Worm (Caenorhabditis elegans): ENCODE measurements around the gene cyp-13A3.

ce11 chrII:9840313-9840712 is 47.2 kb upstream of the cyp-13A3 start, which contains the start of gene ZK938.11:
- TF ChIP-seq nhr-25 (tag; optimal IDR thresholded peaks at IDR 0.05) = no peak
- TF ChIP-seq nhr-76 (tag; optimal IDR thresholded peaks at IDR 0.05) = no peak
- no peak for TF ChIP-seq unc-62 (GFP tag; optimal IDR thresholded peaks at IDR 0.05)
- TF ChIP-seq hmg-11 (tag; optimal IDR thresholded peaks at IDR 0.05) = no peak
- TF ChIP-seq nhr-67 (tag; optimal IDR thresholded peaks at IDR 0.05) = no peak
- no peak for TF ChIP-seq nhr-12 (tag; optimal IDR thresholded peaks at IDR 0.05)
- TF ChIP-seq zag-1 (tag; optimal IDR thresholded peaks at IDR 0.05) = no peak
- TF ChIP-seq egl-27 (tag; optimal IDR thresholded peaks at IDR 0.05) = no peak
- no peak for TF ChIP-seq elt-1 (tag; optimal IDR thresholded peaks at IDR 0.05)
- no peak for TF ChIP-seq tbx-2 (tag; optimal IDR thresholded peaks at IDR 0.05)
- no peak for TF ChIP-seq ztf-4 (tag; optimal IDR thresholded peaks at IDR 0.05)
- TF ChIP-seq unc-39 (tag; optimal IDR thresholded peaks at IDR 0.05) = no peak
- no peak for TF ChIP-seq fkh-10 (GFP tag; optimal IDR thresholded peaks at IDR 0.05)

All from whole organism, L3 larva.